Worm (Caenorhabditis elegans) whole organism, L3 larva: Measurements from ENCODE around the gene adm-4.

Experiments used
- R02D3.7 ChIP-seq: fragments of 150-350 bp; optimal IDR thresholded peaks from 2 replicates; lab custom pipeline; 2014; ENCODE audit warnings: missing biosample characterization, missing genetic modification characterization
- ZK546.5 ChIP-seq: sonication (generic microtip); optimal IDR thresholded peaks from 2 replicates; lab custom pipeline; 2017; ENCODE audit warnings: missing biosample characterization, missing genetic modification characterization
- aly-2 ChIP-seq: fragments of 150-350 bp; optimal IDR thresholded peaks from 2 replicates; lab custom pipeline; 2014; ENCODE audit warnings: missing biosample characterization, missing genetic modification characterization
- ama-1 ChIP-seq: fragments of 150-350 bp; optimal IDR thresholded peaks from 2 replicates; lab custom pipeline; 2018
- ceh-28 ChIP-seq: fragments of 150-350 bp; optimal IDR thresholded peaks from 2 replicates; lab custom pipeline; 2014; ENCODE audit warnings: missing biosample characterization, missing genetic modification reagents, missing genetic modification characterization
- ceh-82 ChIP-seq: fragments of 150-350 bp; optimal IDR thresholded peaks from 2 replicates; lab custom pipeline; 2014; ENCODE audit warnings: missing biosample characterization, missing genetic modification characterization
- ceh-9 ChIP-seq: sonication (generic microtip); optimal IDR thresholded peaks from 2 replicates; lab custom pipeline; 2018; ENCODE audit warnings: missing biosample characterization, missing genetic modification characterization
- daf-12 ChIP-seq: fragments of 150-350 bp; optimal IDR thresholded peaks from 2 replicates; lab custom pipeline; 2014; ENCODE audit warnings: missing biosample characterization, missing genetic modification reagents, missing genetic modification characterization
- egl-27 ChIP-seq: sonication (generic microtip); optimal IDR thresholded peaks from 4 replicates; lab custom pipeline; 2017; ENCODE audit warnings: missing biosample characterization, missing genetic modification reagents, missing genetic modification characterization
- egl-5 ChIP-seq: fragments of 150-350 bp; optimal IDR thresholded peaks from 2 replicates; lab custom pipeline; 2017; ENCODE audit warnings: missing biosample characterization, missing genetic modification reagents, missing genetic modification characterization, inconsistent platforms
- elt-1 ChIP-seq: fragments of 150-350 bp; optimal IDR thresholded peaks from 2 replicates; lab custom pipeline; 2014; ENCODE audit warnings: missing biosample characterization, missing genetic modification characterization
- elt-2 ChIP-seq: sonication (generic microtip); optimal IDR thresholded peaks from 2 replicates; lab custom pipeline; 2016; ENCODE audit warnings: missing genetic modification reagents, mild to moderate bottlenecking, missing genetic modification characterization, missing compliant biosample characterization
- elt-3 ChIP-seq, 3 experiments: fragments of 150-350 bp in 1 of 3; sonication (generic microtip) in 2 of 3; optimal IDR thresholded peaks; 2 replicates in 2 of 3; 4 replicates in 1 of 3; lab custom pipeline; 2014 to 2017; ENCODE audit warnings: missing biosample characterization in 3 of 3, missing genetic modification characterization in 3 of 3
- eor-1 ChIP-seq, 2 experiments: fragments of 150-350 bp; optimal IDR thresholded peaks; 2 replicates each; lab custom pipeline; 2014 to 2018; ENCODE audit warnings: missing biosample characterization in 2 of 2, missing genetic modification characterization in 2 of 2
- fkh-10 ChIP-seq: sonication (generic microtip); optimal IDR thresholded peaks from 2 replicates; lab custom pipeline; 2017; ENCODE audit warnings: missing biosample characterization, missing genetic modification reagents, missing genetic modification characterization
- fkh-2 ChIP-seq: fragments of 150-350 bp; optimal IDR thresholded peaks from 2 replicates; lab custom pipeline; 2014; ENCODE audit warnings: missing biosample characterization, missing genetic modification reagents, missing genetic modification characterization
- fos-1 ChIP-seq: fragments of 150-350 bp; optimal IDR thresholded peaks from 2 replicates; lab custom pipeline; 2014; ENCODE audit warnings: missing biosample characterization, missing genetic modification characterization
- jun-1 ChIP-seq: fragments of 150-350 bp; optimal IDR thresholded peaks from 2 replicates; lab custom pipeline; 2014; ENCODE audit warnings: missing biosample characterization, missing genetic modification reagents, missing genetic modification characterization
- lin-15B ChIP-seq: fragments of 150-350 bp; optimal IDR thresholded peaks from 2 replicates; lab custom pipeline; 2014; ENCODE audit warnings: missing biosample characterization, missing genetic modification characterization
- lin-39 ChIP-seq: fragments of 150-350 bp; optimal IDR thresholded peaks from 2 replicates; lab custom pipeline; 2018; ENCODE audit warnings: missing biosample characterization, missing genetic modification reagents, missing genetic modification characterization
- lsy-12 ChIP-seq: sonication (generic microtip); optimal IDR thresholded peaks from 2 replicates; lab custom pipeline; 2016; ENCODE audit warnings: mild to moderate bottlenecking, missing genetic modification characterization, missing compliant biosample characterization
- mdl-1 ChIP-seq: fragments of 150-350 bp; optimal IDR thresholded peaks from 2 replicates; lab custom pipeline; 2014; ENCODE audit warnings: missing biosample characterization, missing genetic modification characterization
- nfya-1 ChIP-seq: sonication (generic microtip); optimal IDR thresholded peaks from 2 replicates; lab custom pipeline; 2017; ENCODE audit warnings: missing genetic modification characterization, mild to moderate bottlenecking, missing compliant biosample characterization, antibody characterized with exemption, moderate library complexity; ENCODE audit not compliant: insufficient read depth
- nhr-11 ChIP-seq: fragments of 150-350 bp; optimal IDR thresholded peaks from 2 replicates; lab custom pipeline; 2014; ENCODE audit warnings: missing biosample characterization, missing genetic modification characterization
- nhr-12 ChIP-seq: fragments of 150-350 bp; optimal IDR thresholded peaks from 2 replicates; lab custom pipeline; 2014; ENCODE audit warnings: missing biosample characterization, missing genetic modification characterization
- nhr-23 ChIP-seq: fragments of 150-350 bp; optimal IDR thresholded peaks from 2 replicates; lab custom pipeline; 2014; ENCODE audit warnings: missing biosample characterization, missing genetic modification reagents, missing genetic modification characterization
- nhr-237 ChIP-seq: fragments of 150-350 bp; optimal IDR thresholded peaks from 2 replicates; lab custom pipeline; 2014; ENCODE audit warnings: missing biosample characterization, missing genetic modification characterization
- nhr-25 ChIP-seq: sonication (generic microtip); optimal IDR thresholded peaks from 2 replicates; lab custom pipeline; 2017; ENCODE audit warnings: missing biosample characterization, missing genetic modification characterization
- nhr-67 ChIP-seq: fragments of 150-350 bp; optimal IDR thresholded peaks from 2 replicates; lab custom pipeline; 2014; ENCODE audit warnings: missing biosample characterization, missing genetic modification characterization
- nhr-76 ChIP-seq: fragments of 150-350 bp; sonication (generic microtip); optimal IDR thresholded peaks from 5 replicates; lab custom pipeline; 2014; ENCODE audit warnings: missing biosample characterization, missing genetic modification characterization
- nhr-77 ChIP-seq: fragments of 150-350 bp; optimal IDR thresholded peaks from 2 replicates; lab custom pipeline; 2014; ENCODE audit warnings: missing biosample characterization, missing genetic modification characterization
- pha-4 ChIP-seq: fragments of 150-350 bp; optimal IDR thresholded peaks from 2 replicates; lab custom pipeline; 2014; ENCODE audit warnings: missing biosample characterization, missing genetic modification reagents, missing genetic modification characterization
- pqm-1 ChIP-seq: fragments of 150-350 bp; optimal IDR thresholded peaks from 2 replicates; lab custom pipeline; 2017; ENCODE audit warnings: missing biosample characterization, missing genetic modification characterization, inconsistent platforms
- sea-2 ChIP-seq: fragments of 150-350 bp; sonication (generic microtip); optimal IDR thresholded peaks from 4 replicates; lab custom pipeline; 2014; ENCODE audit warnings: missing biosample characterization, missing genetic modification reagents, missing genetic modification characterization
- skn-1 ChIP-seq: fragments of 150-350 bp; optimal IDR thresholded peaks from 2 replicates; lab custom pipeline; 2014; ENCODE audit warnings: missing biosample characterization, missing genetic modification characterization
- snpc-4 ChIP-seq: fragments of 150-350 bp; optimal IDR thresholded peaks from 2 replicates; lab custom pipeline; 2014; ENCODE audit warnings: missing biosample characterization, missing genetic modification characterization
- tbx-2 ChIP-seq: sonication (generic microtip); optimal IDR thresholded peaks from 2 replicates; lab custom pipeline; 2016; ENCODE audit warnings: mild to moderate bottlenecking, missing genetic modification characterization, missing compliant biosample characterization
- unc-39 ChIP-seq: sonication (generic microtip); optimal IDR thresholded peaks from 4 replicates; lab custom pipeline; 2017; ENCODE audit warnings: missing biosample characterization, missing genetic modification characterization
- unc-62 ChIP-seq: fragments of 150-350 bp; sonication (generic microtip); optimal IDR thresholded peaks from 4 replicates; lab custom pipeline; 2014; ENCODE audit warnings: missing biosample characterization, missing genetic modification reagents, missing genetic modification characterization
- zag-1 ChIP-seq: fragments of 150-350 bp; optimal IDR thresholded peaks from 2 replicates; lab custom pipeline; 2014; ENCODE audit warnings: missing biosample characterization, missing genetic modification characterization
- ztf-11 ChIP-seq: fragments of 150-350 bp; optimal IDR thresholded peaks from 2 replicates; lab custom pipeline; 2014; ENCODE audit warnings: missing biosample characterization, missing genetic modification characterization
- ztf-4 ChIP-seq: fragments of 150-350 bp; optimal IDR thresholded peaks from 2 replicates; lab custom pipeline; 2014; ENCODE audit warnings: missing biosample characterization, missing genetic modification characterization

The adm-4 gene

ce11 chrX:7794306-7794743, 3.8 kb downstream of the adm-4 start (continued):
- TF ChIP-seq R02D3.7 (tag; lab: Kevin White, UChicago) (no peak), nhr-237 (tag; lab: Kevin White, UChicago) (no peak), jun-1 (tag; lab: Kevin White, UChicago) (no peak), aly-2 (tag; lab: Kevin White, UChicago) (no peak), fkh-2 (no peak), pqm-1 (tag; lab: Kevin White, UChicago) (peak; percentile 31)

ce11 chrX:7793377-7794041, 4.6 kb downstream of the adm-4 start, which contains the start of gene ZK154.6:
Gene ZK154.6, minus strand, starts transcription at chrX:7793563.
- TF ChIP-seq aly-2 (tag; lab: Kevin White, UChicago) (no peak), ceh-9 (tag; lab: Kevin White, UChicago) (no peak), skn-1 (tag; lab: Kevin White, UChicago) (no peak), lin-39 (peak; percentile 14), nhr-237 (tag; lab: Kevin White, UChicago) (no peak), nhr-25 (tag; lab: Kevin White, UChicago) (peak; percentile 55), snpc-4 (tag; lab: Kevin White, UChicago) (no peak), pha-4 (tag; lab: Kevin White, UChicago) (peak; percentile 18), ceh-28 (tag; lab: Kevin White, UChicago) (peak; percentile 91), jun-1 (tag; lab: Kevin White, UChicago) (no peak), nhr-67 (tag; lab: Kevin White, UChicago) (no peak), zag-1 (no peak), elt-1 (no peak), elt-3 (tag; optimal IDR thresholded peaks at IDR 0.05; lab: Kevin White, UChicago) (no peak), daf-12 (tag; lab: Kevin White, UChicago) (no peak), elt-2 (no peak), ceh-82 (tag; lab: Kevin White, UChicago) (no peak), egl-5 (tag; lab: Kevin White, UChicago) (no peak), eor-1 (tag; optimal IDR thresholded peaks at IDR 0.05; lab: Kevin White, UChicago) (no peak), lsy-12 (no peak), ztf-4 (tag; lab: Kevin White, UChicago) (no peak), pqm-1 (tag; lab: Kevin White, UChicago) (no peak), nhr-76 (tag; lab: Kevin White, UChicago) (no peak), nhr-11 (tag; lab: Kevin White, UChicago) (no peak), nhr-23 (tag; lab: Kevin White, UChicago) (peak; percentile 21), ztf-11 (no peak), ama-1 (no peak), unc-39 (tag; lab: Kevin White, UChicago) (no peak), sea-2 (GFP tag; lab: Kevin White, UChicago) (no peak), fkh-2 (no peak), ZK546.5 (tag; lab: Kevin White, UChicago) (no peak), R02D3.7 (tag; lab: Kevin White, UChicago) (no peak), nhr-12 (tag; lab: Kevin White, UChicago) (no peak), fos-1 (no peak), fkh-10 (GFP tag; lab: Kevin White, UChicago) (no peak), unc-62 (no peak), mdl-1 (tag; lab: Kevin White, UChicago) (peak; percentile 60), egl-27 (no peak), nfya-1 (tag; lab: Kevin White, UChicago) (peak; percentile 46), tbx-2 (tag; lab: Kevin White, UChicago) (no peak), nhr-77 (tag; lab: Kevin White, UChicago) (no peak), lin-15B (no peak)
- TF ChIP-seq, all 47 proteins: peak for 7
